Fruit fly (Drosophila melanogaster) whole organism, wandering third instar larva: ENCODE measurements around the gene dgt2.

Experiments used
- Jra ChIP-seq: sonication (Bioruptor generic); optimal IDR thresholded peaks from 2 replicates; lab custom pipeline; 2016; ENCODE audit warnings: missing biosample characterization, missing genetic modification characterization
- OdsH ChIP-seq: fragments of 200-800 bp; sonication (Bioruptor generic); optimal IDR thresholded peaks from 2 replicates; lab custom pipeline; 2016; ENCODE audit warnings: missing biosample characterization, mild to moderate bottlenecking, missing genetic modification characterization
- dmrt93B ChIP-seq: fragments of 200-800 bp; sonication (Bioruptor generic); optimal IDR thresholded peaks from 2 replicates; lab custom pipeline; 2018; ENCODE audit warnings: missing biosample characterization, mild to moderate bottlenecking, missing genetic modification characterization
- ey ChIP-seq: fragments of 200-800 bp; sonication (Bioruptor generic); optimal IDR thresholded peaks from 2 replicates; lab custom pipeline; 2016; ENCODE audit warnings: missing biosample characterization, missing genetic modification characterization
- h ChIP-seq: fragments of 200-800 bp; sonication (Bioruptor generic); optimal IDR thresholded peaks from 3 replicates; lab custom pipeline; 2016; ENCODE audit warnings: missing biosample characterization, mild to moderate bottlenecking, missing genetic modification characterization
- pan ChIP-seq: fragments of >200 bp; optimal IDR thresholded peaks from 2 replicates; lab custom pipeline; 2017
- psq ChIP-seq: fragments of 200-800 bp; sonication (Bioruptor generic); optimal IDR thresholded peaks from 3 replicates; lab custom pipeline; 2017; ENCODE audit warnings: missing biosample characterization, mild to moderate bottlenecking, missing genetic modification characterization, moderate library complexity

DNA sequence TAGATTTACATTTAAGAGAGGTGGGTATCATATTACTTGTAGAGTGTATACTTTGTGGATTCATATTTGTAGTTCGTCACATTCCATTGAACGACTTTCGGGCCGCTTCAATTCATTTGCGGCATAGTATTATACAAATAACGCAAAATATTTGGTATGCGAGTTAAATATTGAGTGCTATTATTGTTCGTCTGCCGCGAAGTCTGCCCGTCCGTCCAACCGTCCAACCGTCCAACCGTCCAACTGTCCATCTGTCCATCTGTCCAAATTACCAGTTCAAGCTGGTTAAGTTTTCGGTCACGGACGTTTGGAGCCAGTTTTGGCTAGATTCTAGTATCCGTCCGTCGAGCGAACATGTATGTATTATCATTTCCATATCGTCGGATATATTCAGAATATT, 34.4 kb downstream of the dgt2 start:
- TF ChIP-seq dmrt93B (GFP tag; lab: Kevin White, UChicago) (no peak), psq (no peak), h (no peak), Jra (GFP tag; lab: Kevin White, UChicago) (no peak), pan (lab: Kevin White, UChicago) (no peak), ey (GFP tag; lab: Kevin White, UChicago) (no peak), OdsH (no peak)
